Worm (Caenorhabditis elegans) whole organism, L1 larva: Measurements from ENCODE around the gene fbxc-29.

Source experiments
- C04F5.9 ChIP-seq: sonication (generic microtip); optimal IDR thresholded peaks from 2 replicates; lab custom pipeline; 2016; ENCODE audit warnings: missing genetic modification characterization, missing compliant biosample characterization
- C16A3.4 ChIP-seq: fragments of 150-350 bp; optimal IDR thresholded peaks from 2 replicates; lab custom pipeline; 2014; ENCODE audit warnings: missing biosample characterization, missing genetic modification characterization
- F16B12.6 ChIP-seq: fragments of 150-350 bp; optimal IDR thresholded peaks from 2 replicates; lab custom pipeline; 2014; ENCODE audit warnings: missing biosample characterization, missing genetic modification characterization
- aly-2 ChIP-seq: fragments of 150-350 bp; optimal IDR thresholded peaks from 2 replicates; lab custom pipeline; 2014; ENCODE audit warnings: missing biosample characterization, missing genetic modification characterization
- blmp-1 ChIP-seq: fragments of 150-350 bp; optimal IDR thresholded peaks from 2 replicates; lab custom pipeline; 2014; ENCODE audit warnings: missing biosample characterization, missing genetic modification characterization
- ceh-82 ChIP-seq, 3 experiments: fragments of 150-350 bp in 1 of 3; sonication (generic microtip) in 2 of 3; optimal IDR thresholded peaks; 2 replicates each; lab custom pipeline; 2014 to 2017; ENCODE audit warnings: missing biosample characterization in 3 of 3, missing genetic modification characterization in 3 of 3
- ceh-88 ChIP-seq: fragments of 200-800 bp; sonication (Bioruptor generic); IDR thresholded peaks from 2 replicates; pipeline ENCODE4 v1.3.6; 2022; ENCODE audit warnings: missing genetic modification characterization, missing compliant biosample characterization
- ceh-90 ChIP-seq: sonication (generic microtip); optimal IDR thresholded peaks from 2 replicates; lab custom pipeline; 2016; ENCODE audit warnings: missing genetic modification characterization, missing compliant biosample characterization
- ces-1 ChIP-seq: fragments of 150-350 bp; optimal IDR thresholded peaks from 2 replicates; lab custom pipeline; 2014; ENCODE audit warnings: missing biosample characterization, missing genetic modification reagents, missing genetic modification characterization
- dpl-1 ChIP-seq, 3 experiments: fragments of 150-350 bp in 2 of 3; sonication (generic microtip) in 1 of 3; optimal IDR thresholded peaks; 2 replicates each; lab custom pipeline; 2014 to 2017; ENCODE audit warnings: missing biosample characterization in 3 of 3, missing genetic modification characterization in 3 of 3, missing genetic modification reagents in 3 of 3
- dsc-1 ChIP-seq: sonication (generic microtip); optimal IDR thresholded peaks from 2 replicates; lab custom pipeline; 2016; ENCODE audit warnings: mild to moderate bottlenecking, missing genetic modification characterization, missing compliant biosample characterization
- efl-1 ChIP-seq, 4 experiments: fragments of 150-350 bp; optimal IDR thresholded peaks in 3 of 4; peaks in 1 of 4; 1 replicate in 1 of 4; 2 replicates in 3 of 4; lab custom pipeline; 2014; ENCODE audit warnings: missing biosample characterization in 2 of 4, missing genetic modification characterization in 2 of 4, missing genetic modification reagents in 2 of 4
- elt-3 ChIP-seq, 6 experiments: fragments of 150-350 bp in 1 of 6; sonication (generic microtip); optimal IDR thresholded peaks; 2 replicates each; lab custom pipeline; 2017 to 2018; ENCODE audit warnings: missing biosample characterization in 6 of 6, missing genetic modification characterization in 6 of 6, inconsistent platforms in 1 of 6
- ets-5 ChIP-seq: fragments of 200-800 bp; sonication (Bioruptor generic); IDR thresholded peaks from 2 replicates; pipeline ENCODE4 v1.3.6; 2022; ENCODE audit warnings: missing genetic modification characterization, missing compliant biosample characterization
- fkh-8 ChIP-seq: sonication (generic microtip); optimal IDR thresholded peaks from 2 replicates; lab custom pipeline; 2016; ENCODE audit warnings: mild to moderate bottlenecking, missing genetic modification characterization, missing compliant biosample characterization
- grh-1 ChIP-seq: fragments of 200-800 bp; sonication (Bioruptor generic); IDR thresholded peaks from 2 replicates; pipeline ENCODE4 v1.3.6; 2022; ENCODE audit warnings: missing genetic modification reagents, missing genetic modification characterization, missing compliant biosample characterization
- hlh-17 ChIP-seq: fragments of 200-800 bp; sonication (Bioruptor generic); optimal IDR thresholded peaks from 2 replicates; lab custom pipeline; 2018; ENCODE audit warnings: missing genetic modification characterization, mild to moderate bottlenecking, missing compliant biosample characterization, moderate library complexity, borderline replicate concordance
- isw-1 ChIP-seq: fragments of 200-800 bp; sonication (Bioruptor generic); IDR thresholded peaks from 2 replicates; pipeline ENCODE4 v1.3.6; 2022; ENCODE audit warnings: missing genetic modification characterization, missing compliant biosample characterization
- jun-1 ChIP-seq: fragments of 150-350 bp; optimal IDR thresholded peaks from 2 replicates; lab custom pipeline; 2014; ENCODE audit warnings: missing biosample characterization, missing genetic modification reagents, missing genetic modification characterization
- lin-13 ChIP-seq: fragments of 150-350 bp; optimal IDR thresholded peaks from 2 replicates; lab custom pipeline; 2014; ENCODE audit warnings: missing biosample characterization, missing genetic modification reagents, missing genetic modification characterization
- lin-15B ChIP-seq: fragments of 150-350 bp; sonication (generic microtip); optimal IDR thresholded peaks from 3 replicates; lab custom pipeline; 2014; ENCODE audit warnings: missing biosample characterization, missing genetic modification characterization
- mab-9 ChIP-seq: fragments of 200-800 bp; sonication (Bioruptor generic); IDR thresholded peaks from 2 replicates; pipeline ENCODE4 v1.3.6; 2022; ENCODE audit warnings: missing genetic modification reagents, missing genetic modification characterization, missing compliant biosample characterization
- nhr-20 ChIP-seq: sonication (generic microtip); optimal IDR thresholded peaks from 2 replicates; lab custom pipeline; 2016; ENCODE audit warnings: mild to moderate bottlenecking, missing genetic modification characterization, missing compliant biosample characterization
- nhr-237 ChIP-seq: fragments of 150-350 bp; optimal IDR thresholded peaks from 2 replicates; lab custom pipeline; 2014; ENCODE audit warnings: missing biosample characterization, missing genetic modification characterization
- nhr-47 ChIP-seq: sonication (generic microtip); optimal IDR thresholded peaks from 2 replicates; lab custom pipeline; 2016; ENCODE audit warnings: mild to moderate bottlenecking, missing genetic modification characterization, moderate library complexity, missing compliant biosample characterization
- nhr-71 ChIP-seq: sonication (generic microtip); optimal IDR thresholded peaks from 2 replicates; lab custom pipeline; 2016; ENCODE audit warnings: mild to moderate bottlenecking, missing genetic modification characterization, moderate library complexity, missing compliant biosample characterization
- nhr-77 ChIP-seq: fragments of 150-350 bp; optimal IDR thresholded peaks from 2 replicates; lab custom pipeline; 2014; ENCODE audit warnings: missing biosample characterization, missing genetic modification characterization
- nhr-84 ChIP-seq: sonication (generic microtip); optimal IDR thresholded peaks from 2 replicates; lab custom pipeline; 2017; ENCODE audit warnings: missing biosample characterization, missing genetic modification characterization
- pag-3 ChIP-seq: sonication (generic microtip); optimal IDR thresholded peaks from 2 replicates; lab custom pipeline; 2017; ENCODE audit warnings: missing genetic modification characterization, mild to moderate bottlenecking, missing compliant biosample characterization, antibody characterized with exemption, borderline replicate concordance; ENCODE audit not compliant: insufficient read depth
- pax-3 ChIP-seq: fragments of 200-800 bp; sonication (Bioruptor generic); optimal IDR thresholded peaks from 2 replicates; lab custom pipeline; 2018; ENCODE audit warnings: mild to moderate bottlenecking, missing genetic modification characterization, moderate library complexity, missing compliant biosample characterization
- pqm-1 ChIP-seq: sonication (generic microtip); optimal IDR thresholded peaks from 3 replicates; lab custom pipeline; 2017; ENCODE audit warnings: missing biosample characterization, missing genetic modification characterization
- skn-1 ChIP-seq: fragments of 150-350 bp; optimal IDR thresholded peaks from 2 replicates; lab custom pipeline; 2014; ENCODE audit warnings: missing biosample characterization, missing genetic modification characterization
- snpc-4 ChIP-seq: fragments of 150-350 bp; optimal IDR thresholded peaks from 2 replicates; lab custom pipeline; 2014; ENCODE audit warnings: missing biosample characterization, missing genetic modification characterization
- snu-23 ChIP-seq: sonication (generic microtip); optimal IDR thresholded peaks from 2 replicates; lab custom pipeline; 2016; ENCODE audit warnings: missing genetic modification characterization, missing compliant biosample characterization
- sptf-1 ChIP-seq: fragments of 150-350 bp; optimal IDR thresholded peaks from 2 replicates; lab custom pipeline; 2014; ENCODE audit warnings: missing biosample characterization, missing genetic modification characterization
- swsn-7 ChIP-seq: sonication (generic microtip); optimal IDR thresholded peaks from 2 replicates; lab custom pipeline; 2016; ENCODE audit warnings: missing genetic modification characterization, missing compliant biosample characterization
- tbx-2 ChIP-seq: sonication (generic microtip); optimal IDR thresholded peaks from 2 replicates; lab custom pipeline; 2016; ENCODE audit warnings: missing genetic modification characterization, missing compliant biosample characterization
- unc-130 ChIP-seq: fragments of 150-350 bp; optimal IDR thresholded peaks from 2 replicates; lab custom pipeline; 2017; ENCODE audit warnings: missing biosample characterization, missing genetic modification characterization, inconsistent platforms

The fbxc-29 gene

DNA sequence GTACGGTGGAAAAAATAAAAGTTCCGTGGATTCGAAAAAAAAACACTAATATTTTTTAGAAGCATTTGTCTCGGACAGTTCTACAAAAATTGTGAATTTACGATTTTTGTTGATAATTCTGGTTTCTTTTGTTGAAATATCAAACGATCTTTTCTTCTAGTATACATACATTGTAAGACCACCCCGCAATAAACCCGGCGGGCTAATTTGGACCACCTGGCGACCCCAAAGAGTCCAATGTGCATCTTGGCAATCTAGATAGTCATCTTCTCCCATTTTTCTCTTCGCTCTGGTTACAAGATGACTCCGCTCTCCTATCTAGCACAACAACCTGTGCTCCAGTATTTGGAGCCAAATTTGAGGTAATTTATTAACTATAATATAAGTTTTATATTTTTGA, at the start of gene fbxc-29:
fbxc-29 (plus strand) TSS at position 301 of the 400 bp plus-strand sequence.
- TF ChIP-seq nhr-77 (no peak), dsc-1 (tag; lab: Kevin White, UChicago) (peak; percentile 17)

DNA sequence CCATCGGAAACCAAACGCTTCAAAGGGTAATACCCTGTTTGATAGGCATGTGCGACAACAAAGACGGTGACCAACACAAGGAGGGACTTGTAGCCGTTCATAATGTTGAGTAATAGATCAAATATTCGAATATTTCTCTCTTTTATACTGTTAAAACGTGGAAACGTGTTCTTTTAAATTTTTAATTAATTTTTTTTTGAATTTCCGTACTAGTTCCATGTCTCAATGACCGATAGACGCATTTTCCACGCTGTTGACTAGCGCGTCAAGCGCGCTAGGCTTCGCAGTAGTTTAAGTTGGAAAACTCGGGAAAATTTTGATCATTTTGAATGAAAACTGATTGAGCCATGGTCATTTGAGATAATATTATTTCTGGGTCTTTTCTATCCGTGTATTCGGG, 49.1 kb upstream of the fbxc-29 start, which contains the start of gene Y46B2A.3:
Y46B2A.3 (minus strand) TSS at position 101 of the 400 bp plus-strand sequence.
- TF ChIP-seq tbx-2 (tag; lab: Kevin White, UChicago) (no peak), dpl-1 (GFP tag; optimal IDR thresholded peaks at IDR 0.05; lab: Kevin White, UChicago) (no peak), pag-3 (tag; lab: Kevin White, UChicago) (no peak), dsc-1 (tag; lab: Kevin White, UChicago) (no peak), snu-23 (GFP tag; lab: Kevin White, UChicago) (no peak), lin-13 (GFP tag; lab: Kevin White, UChicago) (no peak), pqm-1 (tag; lab: Kevin White, UChicago) (no peak), jun-1 (tag; lab: Kevin White, UChicago) (no peak), unc-130 (no peak), mab-9 (GFP tag; lab: Robert Waterston, UW) (no peak), elt-3 (tag; optimal IDR thresholded peaks at IDR 0.05; lab: Kevin White, UChicago) (no peak)
- TF ChIP-seq, all 84 proteins: peak for 0

DNA sequence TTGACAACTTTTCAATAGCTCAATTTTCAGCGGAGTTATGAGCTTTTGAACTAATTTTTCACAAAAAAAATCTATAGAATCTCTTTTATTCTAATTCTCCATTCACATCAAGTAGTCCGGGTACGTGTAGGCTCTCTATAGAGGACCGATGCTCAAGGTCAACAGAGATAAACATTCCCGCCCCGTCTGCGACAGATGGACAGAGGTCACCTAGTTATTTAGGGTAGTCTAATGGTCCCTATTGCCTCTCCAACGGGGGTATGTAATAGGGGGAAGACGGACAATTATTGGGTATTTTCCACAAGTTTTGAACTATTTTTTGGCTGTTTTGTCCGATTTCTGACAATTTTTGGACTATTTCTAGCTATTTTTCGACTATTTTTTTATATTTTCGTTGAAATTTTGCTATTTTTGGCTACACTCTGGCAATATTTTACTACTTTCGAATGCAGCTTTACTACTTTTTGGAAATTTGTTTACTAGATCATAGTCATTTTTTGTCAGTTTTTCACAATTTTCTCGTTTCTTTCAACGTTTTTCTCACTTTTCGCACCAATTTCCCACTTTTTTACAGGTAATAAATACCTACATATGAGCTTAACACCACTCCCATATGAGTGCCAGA, 47.5 kb upstream of the fbxc-29 start, which contains the start of gene fbxc-51:
fbxc-51 (plus strand) TSS at position 575 of the 625 bp plus-strand sequence.
- TF ChIP-seq ces-1: no peak
- no peak for TF ChIP-seq pax-3 (tag; lab: Kevin White, UChicago)
- no peak for TF ChIP-seq dsc-1 (tag; lab: Kevin White, UChicago)
- TF ChIP-seq ceh-90 (tag; lab: Kevin White, UChicago): no peak
- no peak for TF ChIP-seq nhr-84 (tag; lab: Kevin White, UChicago)
- no peak for TF ChIP-seq snu-23 (GFP tag; lab: Kevin White, UChicago)
- no peak for TF ChIP-seq ceh-88 (GFP tag; lab: Robert Waterston, UW)
- TF ChIP-seq fkh-8: no peak
- TF ChIP-seq hlh-17 (GFP tag; lab: Kevin White, UChicago): no peak

DNA sequence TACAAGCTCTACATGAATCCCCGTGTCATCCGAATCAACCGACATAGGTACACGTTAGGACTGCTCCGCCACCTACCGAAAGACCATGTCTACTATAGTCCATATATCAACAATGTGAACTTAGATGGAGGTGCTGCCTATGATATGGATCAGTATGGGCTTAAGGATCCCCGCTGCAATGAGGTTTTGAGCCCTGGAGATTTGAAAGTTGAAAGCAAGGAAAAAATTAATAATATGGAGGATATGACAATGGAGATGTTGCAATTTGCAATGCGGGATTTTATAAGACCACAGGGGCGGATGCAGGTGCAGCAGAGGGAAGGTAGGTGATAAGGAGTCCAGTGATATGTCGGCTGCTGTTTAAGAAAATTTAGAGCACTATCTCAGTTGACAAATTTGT, 46.6 kb upstream of the fbxc-29 start:
- TF ChIP-seq ceh-82 (tag; optimal IDR thresholded peaks at IDR 0.05; lab: Kevin White, UChicago) (no peak), efl-1 (optimal IDR thresholded peaks at IDR 0.05; lab: Kevin White, UChicago) (no peak), efl-1 (GFP tag; optimal IDR thresholded peaks at IDR 0.05 in 1 of 2; lab: Kevin White, UChicago) (peak in 1 of 2 experiments; percentile 3)

DNA sequence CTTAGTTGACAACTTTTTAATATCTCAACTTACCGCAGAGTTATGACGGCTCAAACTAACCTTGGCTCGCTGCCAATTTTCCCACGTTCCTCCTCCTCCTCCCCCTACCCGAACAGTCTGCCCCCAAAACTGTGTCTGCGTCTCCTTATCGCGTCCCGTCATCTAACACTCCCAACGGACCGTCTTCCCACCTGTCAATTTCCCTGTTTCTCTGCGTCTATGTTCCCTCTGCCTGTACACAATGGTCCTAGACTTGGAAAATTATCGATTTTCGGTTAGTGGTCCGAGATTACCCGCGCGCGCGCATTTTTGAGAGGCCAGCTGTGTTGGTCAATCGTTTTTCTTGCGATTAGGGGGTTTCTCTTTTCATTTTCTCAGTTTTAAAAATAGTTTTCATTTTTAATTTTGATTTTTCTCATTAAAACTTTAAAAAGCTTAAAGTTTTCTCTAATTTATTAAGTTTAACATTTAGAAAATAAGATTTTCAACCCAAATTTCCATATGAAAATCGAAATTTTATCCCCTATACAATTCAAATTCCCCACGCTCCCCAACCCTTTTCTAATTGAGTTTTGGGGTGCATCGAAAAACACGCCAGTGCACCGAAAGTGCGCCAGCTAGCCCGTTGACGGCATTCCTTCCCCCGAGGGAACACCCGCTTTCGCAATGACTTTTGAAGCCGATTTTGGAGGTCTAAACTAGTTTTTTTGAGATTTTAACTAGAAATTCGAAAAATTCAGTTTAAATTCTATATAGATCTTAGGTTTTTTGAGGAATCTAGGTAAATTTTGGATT, 42.7 kb upstream of the fbxc-29 start, which contains the start of gene alg-2:
alg-2 (plus strand) TSS at position 220 of the 795 bp plus-strand sequence.
- no peak for TF ChIP-seq blmp-1 (tag; lab: Kevin White, UChicago)
- TF ChIP-seq nhr-84 (tag; lab: Kevin White, UChicago): no peak
- TF ChIP-seq snu-23 (GFP tag; lab: Kevin White, UChicago): peak; percentile 43
- peak in 2 of 3 experiments; percentile 6 to 71 for TF ChIP-seq ceh-82 (tag; optimal IDR thresholded peaks at IDR 0.05; lab: Kevin White, UChicago)
- no peak for TF ChIP-seq isw-1 (GFP tag; lab: Robert Waterston, UW)
- TF ChIP-seq snpc-4 (tag; lab: Kevin White, UChicago): peak; percentile 40
- no peak for TF ChIP-seq C04F5.9
- peak; percentile 51 for TF ChIP-seq C16A3.4
- peak; percentile 28 for TF ChIP-seq lin-15B (tag; lab: Kevin White, UChicago)
- TF ChIP-seq F16B12.6: peak; percentile 47
- TF ChIP-seq aly-2 (tag; lab: Kevin White, UChicago): no peak
- TF ChIP-seq nhr-71 (tag; lab: Kevin White, UChicago): peak; percentile 53
- TF ChIP-seq nhr-20: peak; percentile 26
- TF ChIP-seq nhr-47: peak; percentile 55
- 0 out of 2 replicates have a peak, but pooled peaks have one; percentile 13 for TF ChIP-seq grh-1
- TF ChIP-seq efl-1 (optimal IDR thresholded peaks at IDR 0.05; lab: Kevin White, UChicago): peak; percentile 56
- peak; percentile 67 to 95 for TF ChIP-seq efl-1 (GFP tag; optimal IDR thresholded peaks at IDR 0.05 in 1 of 2; lab: Kevin White, UChicago)
- peak; percentile 37 for TF ChIP-seq swsn-7
- no peak for TF ChIP-seq sptf-1 (tag; lab: Kevin White, UChicago)
- peak; percentile 42 for TF ChIP-seq skn-1
- no peak for TF ChIP-seq nhr-77
- peak in 1 of 6 experiments; percentile 24 for TF ChIP-seq elt-3 (tag; optimal IDR thresholded peaks at IDR 0.05; lab: Kevin White, UChicago)
- peak; percentile 45 to 69 (median 48) for TF ChIP-seq dpl-1 (GFP tag; optimal IDR thresholded peaks at IDR 0.05; lab: Kevin White, UChicago)
- no peak for TF ChIP-seq nhr-237 (tag; lab: Kevin White, UChicago)
- no peak for TF ChIP-seq ces-1
- TF ChIP-seq ets-5: no peak
- TF ChIP-seq dsc-1 (tag; lab: Kevin White, UChicago): peak; percentile 15
- peak; percentile 16 for TF ChIP-seq tbx-2 (tag; lab: Kevin White, UChicago)
